Worm (Caenorhabditis elegans): ENCODE measurements around the gene fbxa-157.

DNA sequence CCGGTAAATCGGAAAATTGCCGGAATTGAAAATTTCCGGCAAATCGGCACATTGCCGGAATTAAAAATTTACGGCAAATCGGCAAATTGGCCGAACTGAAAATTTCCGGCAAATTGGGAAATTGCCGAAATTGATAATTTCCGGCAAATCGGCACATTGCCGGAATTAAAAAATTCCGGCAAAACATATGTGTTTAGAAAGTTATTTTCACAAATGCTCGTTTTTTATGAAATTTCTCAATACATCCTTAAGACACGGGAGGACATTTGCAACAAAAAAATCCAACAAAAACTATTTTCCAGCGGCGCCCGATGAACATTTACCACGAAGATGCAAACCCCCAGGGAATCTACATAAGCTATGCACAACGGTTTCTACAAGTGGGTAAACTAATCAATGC, 19.1 kb downstream of the fbxa-157 start, which contains the start of gene C06H5.8:
- TF ChIP-seq nhr-28 (tag; optimal IDR thresholded peaks at IDR 0.05) (no peak), tbx-2 (tag; optimal IDR thresholded peaks at IDR 0.05) (no peak), unc-62 (GFP tag; optimal IDR thresholded peaks at IDR 0.05) (no peak), nhr-11 (tag; optimal IDR thresholded peaks at IDR 0.05) (no peak), elt-2 (tag; optimal IDR thresholded peaks at IDR 0.05) (no peak), lin-15B (tag; optimal IDR thresholded peaks at IDR 0.05) (no peak), pha-4 (tag; optimal IDR thresholded peaks at IDR 0.05) (no peak), ceh-82 (tag; optimal IDR thresholded peaks at IDR 0.05) (no peak), mdl-1 (tag; optimal IDR thresholded peaks at IDR 0.05) (no peak), fos-1 (tag; optimal IDR thresholded peaks at IDR 0.05) (no peak), nhr-23 (tag; optimal IDR thresholded peaks at IDR 0.05) (no peak), sea-2 (GFP tag; optimal IDR thresholded peaks at IDR 0.05) (no peak), ZK546.5 (tag; optimal IDR thresholded peaks at IDR 0.05) (no peak)

Measured in whole organism, L3 larva.